Worm (Caenorhabditis elegans): ENCODE data around the gene M04D8.4.

DNA sequence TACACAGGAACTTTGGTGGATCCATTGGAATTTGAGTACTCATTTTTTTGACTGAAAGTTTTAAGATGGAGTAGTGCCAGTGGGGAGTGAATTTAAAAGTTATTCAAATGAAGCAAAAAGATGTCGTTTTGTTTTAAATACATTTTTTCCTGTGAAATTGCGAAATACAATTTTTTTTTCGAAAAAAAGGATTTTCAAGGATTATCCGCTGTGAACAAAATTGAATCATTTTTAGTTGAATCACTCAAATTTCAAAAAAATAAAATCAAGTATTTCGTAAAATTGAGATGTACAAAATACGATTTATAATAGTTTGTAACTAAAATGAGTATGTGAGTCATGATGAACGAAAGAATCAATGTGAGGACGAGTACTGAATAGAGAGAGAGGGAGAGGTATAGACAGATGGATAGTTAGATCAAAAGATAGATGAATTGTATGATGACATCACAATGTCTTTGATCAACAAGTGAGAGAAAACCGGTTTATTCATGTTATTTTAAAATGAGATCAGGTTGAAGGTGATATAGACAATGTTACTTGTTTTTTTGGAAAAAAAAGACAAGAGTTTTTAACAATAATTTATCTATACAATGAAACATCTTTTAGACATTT, 23.6 kb downstream of the M04D8.4 start, which contains the start of gene C05B5.8:
- TF ChIP-seq cnd-1 (tag; optimal IDR thresholded peaks at IDR 0.05) (no peak), blmp-1 (tag; optimal IDR thresholded peaks at IDR 0.05) (no peak), nhr-12 (tag; optimal IDR thresholded peaks at IDR 0.05) (no peak), mep-1 (tag; optimal IDR thresholded peaks at IDR 0.05) (no peak)
